Worm (Caenorhabditis elegans): ENCODE results near the gene cku-80.

The cku-80 gene

DNA sequence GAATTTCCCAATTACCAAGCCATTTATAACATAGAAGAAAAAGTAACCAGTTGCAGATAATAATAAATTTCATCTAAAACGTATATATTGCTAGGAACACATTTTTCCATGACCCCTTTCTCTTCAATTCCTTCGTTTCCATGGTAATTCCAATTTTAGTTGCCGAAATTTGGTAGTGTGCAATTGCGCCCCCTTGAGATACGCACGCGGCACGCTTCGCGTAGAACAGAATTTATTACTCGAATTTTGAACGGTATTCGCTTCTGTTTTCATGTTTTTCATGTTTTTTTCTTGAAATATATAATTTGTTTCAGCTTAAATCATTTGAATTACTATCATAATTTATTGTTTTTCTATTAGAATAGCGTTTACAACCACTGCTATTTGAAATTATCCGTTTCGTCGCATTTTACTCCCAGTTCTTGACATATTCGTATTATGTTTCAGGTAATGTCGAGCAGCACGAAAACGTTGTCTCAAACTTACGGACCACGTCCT, 15.3 kb upstream of the cku-80 start, which contains the start of the genes R07E5.17 and snfc-5:
Gene R07E5.17 (minus strand): TSS at position 98 of the 498 bp plus-strand sequence.
Gene snfc-5 (plus strand): TSS at position 448 of the 498 bp plus-strand sequence.
- TF ChIP-seq unc-62 (GFP tag; optimal IDR thresholded peaks at IDR 0.05): no peak

DNA sequence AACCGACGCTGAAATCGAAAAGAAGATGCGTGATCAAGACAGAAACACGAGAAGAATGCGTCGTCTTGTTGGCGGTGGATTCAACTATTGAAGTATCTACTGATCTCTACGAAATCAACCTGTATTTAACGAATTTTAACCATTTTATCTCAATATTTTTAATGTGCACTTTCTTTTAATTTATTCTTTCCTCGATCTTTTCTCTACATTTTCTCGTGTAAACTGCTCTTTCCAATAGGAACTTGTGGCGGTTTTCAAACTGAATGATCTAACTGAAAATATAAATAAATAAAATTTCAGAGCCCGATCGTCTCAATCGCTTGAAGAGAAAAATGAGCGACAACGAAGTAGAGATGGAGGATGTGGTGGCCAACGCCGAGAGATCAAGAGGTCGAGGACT, 13.7 kb upstream of the cku-80 start, which contains the start of gene rnp-4:
Gene rnp-4 (plus strand): TSS at position 301 of the 400 bp plus-strand sequence.
- no peak for TF ChIP-seq unc-62 (GFP tag; optimal IDR thresholded peaks at IDR 0.05)

DNA sequence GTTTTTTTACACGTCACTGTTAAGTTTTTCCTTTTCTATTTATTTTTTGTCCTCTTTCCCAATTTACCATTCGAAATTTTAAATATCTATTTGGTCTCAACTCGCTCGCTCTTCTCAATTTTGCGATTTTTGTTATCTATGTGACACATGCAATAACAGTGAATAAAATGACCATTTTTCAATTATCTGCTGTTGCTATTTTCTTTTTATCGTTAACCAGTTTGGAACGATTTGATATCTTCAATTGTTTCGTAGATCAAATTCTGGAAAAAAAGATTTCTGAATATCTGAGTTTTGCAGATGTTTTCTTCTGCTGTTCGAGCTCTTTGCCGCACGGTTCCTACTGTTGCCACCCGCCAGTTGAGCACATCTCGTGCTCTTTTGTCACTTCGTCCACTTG, 12.5 kb upstream of the cku-80 start, which contains the start of gene prdx-3:
Gene prdx-3 (plus strand): TSS at position 301 of the 400 bp plus-strand sequence.
- no peak for TF ChIP-seq unc-62 (GFP tag; optimal IDR thresholded peaks at IDR 0.05)

DNA sequence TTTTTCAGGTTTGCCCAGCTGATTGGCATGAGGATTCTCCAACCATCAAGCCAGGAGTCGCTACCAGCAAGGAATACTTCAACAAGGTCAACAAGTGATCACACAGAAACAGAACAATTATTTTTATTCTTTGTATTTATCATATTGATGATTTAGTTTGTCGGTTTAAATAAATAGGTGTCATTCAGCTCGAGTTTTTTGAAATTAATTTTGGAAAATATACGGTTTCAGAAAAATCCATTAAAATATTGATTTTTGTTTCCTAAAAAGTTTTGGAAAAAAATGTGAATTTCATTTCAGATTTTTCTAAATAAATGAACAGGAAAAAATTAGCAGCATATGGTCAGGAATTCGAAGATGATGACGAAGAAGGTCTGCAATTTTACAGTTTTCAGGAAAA, 11.4 kb upstream of the cku-80 start, which contains the start of gene gpch-1:
Gene gpch-1 (plus strand): TSS at position 301 of the 400 bp plus-strand sequence.
- TF ChIP-seq unc-62 (GFP tag; optimal IDR thresholded peaks at IDR 0.05): no peak

DNA sequence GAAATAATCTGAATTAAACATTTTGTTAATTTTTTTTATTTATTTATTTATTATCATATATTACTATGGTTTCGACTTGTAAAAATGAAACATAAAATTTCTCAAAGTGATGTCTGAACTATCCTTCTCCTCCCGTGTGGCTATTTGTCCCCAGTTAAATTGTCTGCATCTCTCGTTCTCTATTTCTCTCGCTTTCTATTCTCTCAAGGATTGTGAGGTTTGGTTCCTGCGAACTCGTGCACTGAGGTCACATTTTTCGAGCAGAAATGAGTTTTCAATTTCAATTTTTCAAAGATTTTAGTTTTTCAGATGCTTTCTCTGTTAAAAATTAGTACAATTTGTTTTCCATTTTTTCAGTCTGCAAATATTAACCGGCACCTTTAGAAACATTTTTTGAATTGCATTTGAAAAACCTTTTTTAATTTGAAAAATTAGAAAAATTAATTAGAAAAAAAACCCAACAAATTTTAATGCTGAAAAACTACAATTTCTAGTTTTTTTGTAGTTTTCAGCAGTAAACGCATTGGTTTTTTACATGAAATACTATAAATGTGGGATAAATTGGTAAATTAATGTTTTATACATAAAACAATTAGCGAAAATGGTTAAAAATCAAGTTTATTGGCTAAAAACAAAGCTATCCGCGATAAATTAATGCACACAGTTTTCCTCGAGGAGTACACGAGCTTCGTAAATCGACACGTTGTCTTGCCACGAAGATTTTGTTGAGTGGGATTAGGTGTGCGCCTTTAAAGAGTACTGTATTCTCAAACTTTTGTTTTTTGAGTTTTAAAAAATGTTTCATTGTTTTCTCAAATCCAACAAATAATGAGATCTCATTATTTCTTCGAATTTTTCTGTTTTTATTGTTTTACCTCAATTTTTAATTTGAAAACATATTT, 7.3 kb upstream of the cku-80 start:
- no peak for TF ChIP-seq unc-62 (GFP tag; optimal IDR thresholded peaks at IDR 0.05)

DNA sequence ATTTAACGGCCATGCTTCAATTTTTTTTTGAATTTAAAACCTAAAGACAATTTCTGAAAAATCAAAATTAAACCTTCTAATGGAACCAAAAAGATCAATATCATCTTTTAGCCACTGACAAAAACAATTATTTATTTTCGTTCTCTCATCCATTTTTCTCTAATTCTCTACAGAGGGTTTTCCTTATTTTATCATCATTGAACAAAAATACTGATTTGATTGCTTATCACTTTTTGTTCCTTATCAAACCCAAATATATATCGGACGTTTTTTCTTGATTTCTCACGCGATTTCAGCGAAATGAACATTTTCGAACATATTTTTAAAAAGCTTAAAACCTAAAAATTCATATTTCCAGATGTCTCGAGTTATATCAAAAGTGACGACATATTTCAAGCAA, 6.5 kb upstream of the cku-80 start, which contains the start of gene mpc-1:
Gene mpc-1 (plus strand): TSS at position 359 of the 400 bp plus-strand sequence.
- TF ChIP-seq unc-62 (GFP tag; optimal IDR thresholded peaks at IDR 0.05): no peak

DNA sequence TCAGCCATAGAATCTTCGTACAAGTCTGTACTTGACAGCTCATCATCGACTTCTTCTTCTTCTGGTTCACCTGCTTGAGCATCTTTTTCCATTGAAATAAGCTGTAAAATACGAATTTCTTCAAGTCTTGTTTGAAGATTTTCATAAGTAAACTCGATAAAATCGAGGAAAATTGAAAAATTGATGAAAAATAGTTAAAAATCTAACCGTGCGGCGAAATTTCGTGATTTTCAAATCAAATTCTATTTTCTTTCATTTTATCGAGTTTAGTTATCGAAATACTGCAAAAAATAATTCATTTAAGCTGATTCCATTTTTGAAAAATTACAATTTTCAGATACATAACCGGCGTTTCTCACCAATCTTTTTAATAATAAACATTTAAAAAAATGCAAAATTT, 4.5 kb upstream of the cku-80 start, which contains the start of gene R07E5.11:
Gene R07E5.11 (minus strand): TSS at position 101 of the 400 bp plus-strand sequence.
- no peak for TF ChIP-seq unc-62 (GFP tag; optimal IDR thresholded peaks at IDR 0.05)

DNA sequence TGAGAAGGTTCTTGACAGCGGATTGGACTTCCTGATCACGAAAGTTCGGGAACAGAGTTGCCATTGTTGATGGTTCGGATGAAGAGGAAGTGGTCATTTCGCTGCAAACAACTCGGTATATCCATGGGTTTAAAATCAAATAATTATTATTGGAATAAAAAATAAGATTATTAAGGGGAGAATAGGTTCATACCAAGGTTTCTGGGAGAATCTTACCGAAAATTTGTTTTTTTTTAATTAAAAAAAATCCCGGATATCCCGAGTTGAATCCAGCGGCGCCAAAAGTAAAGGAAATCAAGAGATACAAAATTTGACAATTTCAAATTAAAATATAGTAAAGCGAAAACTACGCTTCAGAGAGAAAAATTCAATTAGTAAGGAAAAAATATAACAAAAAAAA, 1.7 kb upstream of the cku-80 start, which contains the start of the genes R07E5.19 and pdcd-2:
Gene R07E5.19 (minus strand): TSS at position 101 of the 400 bp plus-strand sequence.
Gene pdcd-2 (minus strand): TSS at position 102 of the 400 bp plus-strand sequence.
- TF ChIP-seq unc-62 (GFP tag; optimal IDR thresholded peaks at IDR 0.05): no peak

DNA sequence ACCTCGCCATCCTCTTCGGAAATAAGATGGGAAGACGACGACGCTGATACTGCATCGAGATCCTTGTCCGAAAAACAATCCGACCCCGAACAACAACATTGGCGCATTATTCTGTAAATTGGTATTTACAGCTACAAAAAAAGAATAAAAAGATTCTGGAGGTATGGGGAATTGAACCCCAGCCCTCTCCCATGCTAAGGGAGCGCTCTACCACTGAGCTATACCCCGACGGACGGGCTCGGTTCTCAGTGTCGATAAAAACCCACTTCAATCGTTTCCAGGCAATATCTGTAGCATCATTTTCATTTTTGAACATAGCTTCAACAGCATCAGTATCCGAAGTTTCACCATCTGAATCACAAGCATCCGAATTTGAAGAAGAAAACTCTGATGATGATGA, 9.1 kb downstream of the cku-80 start:
- TF ChIP-seq unc-62 (GFP tag; optimal IDR thresholded peaks at IDR 0.05): no peak

DNA sequence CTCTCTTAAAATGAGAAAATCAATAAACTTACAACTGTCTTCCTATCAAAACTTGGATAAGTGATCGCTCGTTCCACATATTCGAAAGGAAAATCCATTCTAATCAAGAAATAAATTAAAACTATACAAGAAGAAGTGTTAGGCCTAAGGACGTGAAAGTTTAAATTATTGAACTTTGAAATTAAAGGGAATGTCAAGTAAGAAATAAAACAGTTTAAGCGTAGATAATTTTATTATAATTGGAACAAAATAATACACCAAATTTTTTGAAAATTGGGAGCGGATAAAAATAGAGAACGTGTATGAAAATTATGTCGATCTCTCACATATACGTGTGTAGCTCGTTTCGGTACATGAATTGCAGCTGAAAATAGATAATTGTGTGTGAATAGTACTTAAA, 9.8 kb downstream of the cku-80 start, which contains the start of gene C28A5.6:
Gene C28A5.6 (minus strand): TSS at position 101 of the 400 bp plus-strand sequence.
- TF ChIP-seq unc-62 (GFP tag; optimal IDR thresholded peaks at IDR 0.05): no peak

DNA sequence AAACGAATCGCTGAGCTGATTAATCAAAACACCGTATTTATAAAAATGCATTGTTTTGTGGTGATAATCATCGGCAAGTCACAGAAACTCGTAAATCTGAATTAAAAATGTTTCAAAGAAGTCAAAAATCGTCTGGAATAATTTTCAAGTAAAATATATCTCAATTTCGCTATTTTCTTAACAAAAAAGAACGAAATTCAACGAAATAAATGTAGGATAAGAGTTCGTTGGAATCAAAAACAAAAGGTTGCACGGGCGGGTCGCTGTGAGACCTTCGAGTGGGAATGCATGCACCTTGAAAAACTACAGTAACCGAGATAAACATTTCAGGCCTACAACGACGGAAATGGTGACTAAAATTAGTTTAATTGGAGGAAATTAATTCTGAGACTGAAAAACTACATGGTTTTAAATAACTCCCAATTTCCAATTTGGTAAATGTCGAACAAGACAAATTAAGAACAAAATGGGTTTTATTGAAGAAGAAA, 14.7 kb downstream of the cku-80 start, which contains the start of gene C28A5.1:
Gene C28A5.1 (minus strand): TSS at position 51 of the 488 bp plus-strand sequence.
- no peak for TF ChIP-seq unc-62 (GFP tag; optimal IDR thresholded peaks at IDR 0.05)

DNA sequence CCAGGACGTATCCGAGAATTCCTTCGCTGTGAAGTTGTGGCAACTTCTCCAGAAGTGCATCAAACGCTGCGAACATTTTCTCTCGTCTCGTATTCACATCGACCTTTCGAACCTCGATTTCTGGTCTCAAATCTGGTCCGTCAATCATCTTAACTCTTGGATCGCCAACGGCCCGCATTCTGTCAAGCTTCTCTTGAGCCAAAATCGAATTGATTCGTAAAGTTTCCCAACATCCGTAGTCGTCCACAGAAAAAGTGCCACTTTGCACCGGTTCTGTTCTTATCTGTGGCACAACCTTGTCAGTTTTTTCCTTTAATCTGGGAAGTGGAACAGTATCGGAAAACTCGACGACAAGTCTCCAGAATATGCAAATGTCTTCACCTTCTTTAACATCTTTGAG, 15.6 kb downstream of the cku-80 start:
- TF ChIP-seq unc-62 (GFP tag; optimal IDR thresholded peaks at IDR 0.05): no peak

DNA sequence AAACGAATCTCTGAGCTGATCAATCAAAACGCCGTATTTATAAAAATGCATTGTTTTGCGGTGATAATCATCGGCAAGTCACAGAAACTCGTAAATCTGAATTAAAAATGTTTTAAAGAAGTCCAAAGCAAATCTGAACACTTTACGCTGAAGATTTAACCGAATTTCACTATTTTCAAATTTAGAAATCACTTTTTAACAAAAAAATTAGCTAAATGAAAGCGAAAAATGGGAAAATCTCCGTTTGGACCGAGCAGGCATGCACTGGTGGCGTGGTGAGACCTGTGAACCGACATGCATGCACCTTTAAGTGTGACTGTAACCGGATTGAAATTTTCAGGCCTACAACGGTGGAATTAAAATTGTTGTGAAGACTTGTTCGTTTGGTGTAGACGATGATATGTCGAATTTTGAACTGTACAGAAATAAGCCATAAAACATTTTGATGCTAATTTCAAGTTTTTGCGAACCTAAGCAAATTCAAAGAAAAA, 19.9 kb downstream of the cku-80 start, which contains the start of gene C28A5.2:
Gene C28A5.2 (minus strand): TSS at position 51 of the 491 bp plus-strand sequence.
- TF ChIP-seq unc-62 (GFP tag; optimal IDR thresholded peaks at IDR 0.05): no peak

DNA sequence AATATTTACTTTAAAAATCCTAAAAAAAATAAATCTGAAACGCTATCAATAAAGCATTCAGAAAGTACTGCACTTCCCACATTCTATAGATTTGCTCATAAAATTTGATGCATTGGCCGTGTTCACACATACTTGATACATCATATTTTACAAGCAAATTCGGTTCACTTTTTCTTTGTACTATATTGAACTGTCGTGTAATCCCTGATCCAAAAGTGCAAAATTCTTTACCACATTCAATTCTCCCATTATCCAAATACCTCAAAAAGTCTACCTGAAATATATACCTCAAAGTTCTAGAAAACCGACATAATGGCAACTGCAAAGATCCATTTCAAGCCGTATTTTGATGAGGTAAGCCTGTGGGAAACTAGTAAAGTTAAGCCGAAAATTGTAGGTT, 22.1 kb downstream of the cku-80 start, which contains the start of gene nex-3:
Gene nex-3 (plus strand): TSS at position 301 of the 400 bp plus-strand sequence.
- no peak for TF ChIP-seq unc-62 (GFP tag; optimal IDR thresholded peaks at IDR 0.05)

DNA sequence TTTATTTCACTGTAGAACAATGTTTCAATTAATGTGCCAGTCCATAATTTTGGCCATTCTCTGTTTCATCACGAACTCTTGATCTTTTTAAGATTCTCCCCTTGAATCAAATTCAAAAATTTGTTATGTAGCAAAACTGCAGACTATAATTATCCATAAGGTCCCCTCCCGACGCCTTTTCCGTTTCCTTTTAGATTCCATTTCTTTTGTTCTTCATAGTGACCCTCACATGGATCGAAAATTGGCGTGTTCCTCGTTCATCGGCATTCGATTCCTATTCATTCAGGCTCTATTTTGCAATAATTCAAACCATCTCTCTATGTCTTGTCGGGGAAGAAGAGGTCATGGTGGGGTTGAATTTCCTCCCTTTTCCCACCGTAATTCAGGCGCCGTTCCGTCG, 24.8 kb downstream of the cku-80 start:
- no peak for TF ChIP-seq unc-62 (GFP tag; optimal IDR thresholded peaks at IDR 0.05)

DNA sequence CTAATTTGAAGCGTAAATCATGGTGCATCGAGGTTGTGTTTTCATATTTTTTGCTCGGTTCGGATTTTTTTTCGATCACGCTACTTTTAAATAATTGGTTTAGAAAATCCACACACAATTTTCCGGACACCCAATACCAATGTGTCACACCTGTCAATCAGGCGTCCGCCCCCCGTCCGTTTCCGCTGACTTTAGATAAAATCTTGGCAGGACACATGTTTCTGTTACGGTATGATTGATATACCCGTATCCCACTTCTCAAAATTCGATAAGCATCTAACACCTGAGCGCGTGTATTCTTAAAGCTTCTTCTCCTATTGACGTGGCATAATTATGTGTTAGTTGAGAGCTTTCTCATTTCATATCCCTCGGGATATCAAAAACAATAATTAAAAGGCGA, 28.4 kb downstream of the cku-80 start:
- no peak for TF ChIP-seq unc-62 (GFP tag; optimal IDR thresholded peaks at IDR 0.05)

Measured in whole organism, dauer.